Fruit fly (Drosophila melanogaster): ENCODE data around the gene CG31626.

Gene CG31626

dm6 chr2L:21214961-21215362, 21.6 kb downstream of the CG31626 start (continued):
- TF ChIP-seq sc (optimal IDR thresholded peaks at IDR 0.05), result no peak
- no peak for TF ChIP-seq sc (GFP tag; optimal IDR thresholded peaks at IDR 0.05)
- TF ChIP-seq BtbVII (GFP tag; optimal IDR thresholded peaks at IDR 0.05), result no peak
- TF ChIP-seq onecut (GFP tag; IDR thresholded peaks at IDR 0.05), result peak; percentile 47
- TF ChIP-seq E2f2 (GFP tag; IDR thresholded peaks at IDR 0.05), result no peak
- TF ChIP-seq CG7839 (tag; optimal IDR thresholded peaks at IDR 0.05), result peak; percentile 50
- TF ChIP-seq vfl (GFP tag; optimal IDR thresholded peaks at IDR 0.05), result peak; percentile 3
- peak; percentile 46 for TF ChIP-seq Antp (GFP tag; optimal IDR thresholded peaks at IDR 0.05)
- 0 out of 2 replicates have a peak, but pooled peaks have one; percentile 26 for TF ChIP-seq E2f1 (GFP tag; IDR thresholded peaks at IDR 0.05)
- TF ChIP-seq gro (GFP tag; optimal IDR thresholded peaks at IDR 0.05), result peak; percentile 4
- no peak for TF ChIP-seq CG9797 (GFP tag; optimal IDR thresholded peaks at IDR 0.05)
- no peak for TF ChIP-seq sim (GFP tag; IDR thresholded peaks at IDR 0.05)
- TF ChIP-seq CG8281 (tag; optimal IDR thresholded peaks at IDR 0.05), result no peak
- no peak for TF ChIP-seq vnd (GFP tag; IDR thresholded peaks at IDR 0.05; ENCODE audit: partially characterized antibody)
- TF ChIP-seq CG12942 (GFP tag; optimal IDR thresholded peaks at IDR 0.05), result peak; percentile 5
- TF ChIP-seq CG17359 (tag; optimal IDR thresholded peaks at IDR 0.05), result peak; percentile 53
- peak; percentile 63 for TF ChIP-seq bigmax (GFP tag; optimal IDR thresholded peaks at IDR 0.05)
- TF ChIP-seq CG11456 (GFP tag; IDR thresholded peaks at IDR 0.05), result peak; percentile 75
- TF ChIP-seq CG16815 (GFP tag; optimal IDR thresholded peaks at IDR 0.05), result peak; percentile 5
- TF ChIP-seq CG12236 (GFP tag; optimal IDR thresholded peaks at IDR 0.05), result no peak
- peak; percentile 3 to 54 for TF ChIP-seq chif (GFP tag; optimal IDR thresholded peaks at IDR 0.05)
- no peak for TF ChIP-seq CG32767 (GFP tag; IDR thresholded peaks at IDR 0.05)
- TF ChIP-seq CG8944 (GFP tag; optimal IDR thresholded peaks at IDR 0.05), result peak; percentile 47
- no peak for TF ChIP-seq CG6854 (GFP tag; optimal IDR thresholded peaks at IDR 0.05)
- no peak for TF ChIP-seq run (tag; optimal IDR thresholded peaks at IDR 0.05)
- TF ChIP-seq Aef1 (GFP tag; IDR thresholded peaks at IDR 0.05), result no peak
- TF ChIP-seq CG7271 (tag; optimal IDR thresholded peaks at IDR 0.05), result no peak
- TF ChIP-seq grau (tag; optimal IDR thresholded peaks at IDR 0.05), result no peak
- no peak for TF ChIP-seq disco-r (GFP tag; optimal IDR thresholded peaks at IDR 0.05)
- TF ChIP-seq Side (GFP tag; optimal IDR thresholded peaks at IDR 0.05), result no peak

dm6 chr2L:21206193-21206592, 30.3 kb downstream of the CG31626 start, which contains the start of gene clumsy:
TSS of gene clumsy (plus strand) at chr2L:21206493.
- TF ChIP-seq CG30403 (GFP tag; optimal IDR thresholded peaks at IDR 0.05) (no peak), dysf (GFP tag; IDR thresholded peaks at IDR 0.05) (no peak), CG2199 (GFP tag; IDR thresholded peaks at IDR 0.05) (peak; percentile 23; the same call in 1 of the 3 replicates)

dm6 chr2L:21202702-21203101, 33.8 kb downstream of the CG31626 start, which contains the start of gene CG31988:
TSS of gene CG31988 (minus strand) at chr2L:21202802.
- no peak for TF ChIP-seq zen2 (GFP tag; IDR thresholded peaks at IDR 0.05; ENCODE audit: partially characterized antibody)
- no peak for TF ChIP-seq Fer2 (tag; optimal IDR thresholded peaks at IDR 0.05)
- no peak for TF ChIP-seq salm (tag; optimal IDR thresholded peaks at IDR 0.05)
- TF ChIP-seq CG3281 (GFP tag; optimal IDR thresholded peaks at IDR 0.05), result no peak
- TF ChIP-seq BtbVII (GFP tag; optimal IDR thresholded peaks at IDR 0.05), result no peak
- no peak for TF ChIP-seq CG10431 (GFP tag; optimal IDR thresholded peaks at IDR 0.05)
- no peak for TF ChIP-seq gt (GFP tag; IDR thresholded peaks at IDR 0.05)
- TF ChIP-seq CG30020 (tag; optimal IDR thresholded peaks at IDR 0.05), result no peak
- TF ChIP-seq ham (GFP tag; IDR thresholded peaks at IDR 0.05), result no peak
- TF ChIP-seq crol (GFP tag; IDR thresholded peaks at IDR 0.05), result no peak

Data from whole organism, embryonic.